Fruit fly (Drosophila melanogaster) whole organism, prepupa: ENCODE results near the gene Ada2a.

Experiments used
- CG10631 ChIP-seq: fragments of 200-800 bp; sonication (Bioruptor generic); optimal IDR thresholded peaks from 2 replicates; lab custom pipeline; 2016; ENCODE audit warnings: missing biosample characterization, missing genetic modification characterization
- CG10669 ChIP-seq: fragments of 200-800 bp; sonication (Bioruptor generic); optimal IDR thresholded peaks from 3 replicates; lab custom pipeline; 2018; ENCODE audit warnings: missing biosample characterization, mild to moderate bottlenecking, missing genetic modification characterization, moderate library complexity
- CG11902 ChIP-seq: fragments of 200-800 bp; sonication (Bioruptor generic); optimal IDR thresholded peaks from 3 replicates; lab custom pipeline; 2016; ENCODE audit warnings: missing biosample characterization, missing genetic modification characterization
- CG15336 ChIP-seq: fragments of 200-800 bp; sonication (Bioruptor generic); IDR thresholded peaks from 2 replicates; pipeline ENCODE4 v1.3.6; 2022; ENCODE audit warnings: missing biosample characterization, missing genetic modification characterization
- CG1621 ChIP-seq: fragments of 200-800 bp; sonication (Bioruptor generic); optimal IDR thresholded peaks from 3 replicates; lab custom pipeline; 2018; ENCODE audit warnings: missing biosample characterization, mild to moderate bottlenecking, missing genetic modification characterization
- CG16779 ChIP-seq: fragments of 200-800 bp; sonication (Bioruptor generic); optimal IDR thresholded peaks from 3 replicates; lab custom pipeline; 2017; ENCODE audit warnings: missing biosample characterization, mild to moderate bottlenecking, missing genetic modification characterization
- CG3032 ChIP-seq: fragments of 200-800 bp; optimal IDR thresholded peaks from 2 replicates; lab custom pipeline; 2019; ENCODE audit warnings: missing biosample characterization, mild to moderate bottlenecking, missing genetic modification characterization, moderate library complexity
- CG31627 ChIP-seq: fragments of 200-800 bp; sonication (Bioruptor generic); optimal IDR thresholded peaks from 3 replicates; lab custom pipeline; 2016; ENCODE audit warnings: missing biosample characterization, missing genetic modification characterization
- CG34406 ChIP-seq: fragments of 200-800 bp; sonication (Bioruptor generic); optimal IDR thresholded peaks from 3 replicates; lab custom pipeline; 2016; ENCODE audit warnings: missing biosample characterization, missing genetic modification characterization
- CG6163 ChIP-seq: fragments of 200-800 bp; sonication (Bioruptor generic); IDR thresholded peaks from 3 replicates; pipeline ENCODE4 v1.3.6; 2022; ENCODE audit warnings: missing biosample characterization, missing genetic modification characterization
- CG6792 ChIP-seq: fragments of 200-800 bp; sonication (Bioruptor generic); optimal IDR thresholded peaks from 3 replicates; lab custom pipeline; 2016; ENCODE audit warnings: missing biosample characterization, missing genetic modification characterization
- CG6854 ChIP-seq: fragments of 200-800 bp; sonication (Bioruptor generic); optimal IDR thresholded peaks from 2 replicates; lab custom pipeline; 2017; ENCODE audit warnings: missing biosample characterization, mild to moderate bottlenecking, missing genetic modification characterization
- CG8119 ChIP-seq: fragments of 200-800 bp; sonication (Bioruptor generic); IDR thresholded peaks from 3 replicates; pipeline ENCODE4 v1.3.6; 2022; ENCODE audit warnings: missing biosample characterization, missing genetic modification characterization
- CG8319 ChIP-seq: fragments of 200-800 bp; sonication (Bioruptor generic); optimal IDR thresholded peaks from 3 replicates; lab custom pipeline; 2016; ENCODE audit warnings: missing biosample characterization, missing genetic modification characterization
- CG8632 ChIP-seq: fragments of 200-800 bp; sonication (Bioruptor generic); optimal IDR thresholded peaks from 3 replicates; lab custom pipeline; 2016; ENCODE audit warnings: missing biosample characterization, missing genetic modification characterization
- Eip78C ChIP-seq: fragments of 200-800 bp; sonication (Bioruptor generic); peaks from one replicate; lab custom pipeline; 2016; ENCODE audit warnings: missing biosample characterization, missing genetic modification characterization
- Eip93F ChIP-seq: fragments of 200-800 bp; sonication (Bioruptor generic); optimal IDR thresholded peaks from 2 replicates; lab custom pipeline; 2016; ENCODE audit warnings: missing biosample characterization, mild to moderate bottlenecking, missing genetic modification characterization
- Ets21C ChIP-seq: fragments of 200-800 bp; sonication (Bioruptor generic); optimal IDR thresholded peaks from 3 replicates; lab custom pipeline; 2016; ENCODE audit warnings: missing biosample characterization, missing genetic modification characterization
- Ets96B ChIP-seq: fragments of 200-800 bp; optimal IDR thresholded peaks from 2 replicates; lab custom pipeline; 2019; ENCODE audit warnings: missing biosample characterization, mild to moderate bottlenecking, missing genetic modification characterization, moderate library complexity
- Gug ChIP-seq: fragments of 200-800 bp; sonication (Bioruptor generic); IDR thresholded peaks from 2 replicates; pipeline ENCODE4 v1.3.6; 2022; ENCODE audit warnings: missing biosample characterization, missing genetic modification characterization
- Hr39 ChIP-seq: fragments of 200-800 bp; sonication (Bioruptor generic); optimal IDR thresholded peaks from 2 replicates; lab custom pipeline; 2016; ENCODE audit warnings: missing biosample characterization, missing genetic modification characterization
- Hr4 ChIP-seq: fragments of 200-800 bp; sonication (Bioruptor generic); optimal IDR thresholded peaks from 3 replicates; lab custom pipeline; 2016; ENCODE audit warnings: missing biosample characterization, missing genetic modification characterization
- Met ChIP-seq: fragments of 200-800 bp; sonication (Bioruptor generic); optimal IDR thresholded peaks from 3 replicates; lab custom pipeline; 2016; ENCODE audit warnings: missing biosample characterization, missing genetic modification characterization
- Sox14 ChIP-seq: fragments of 200-800 bp; sonication (Bioruptor generic); optimal IDR thresholded peaks from 3 replicates; lab custom pipeline; 2016; ENCODE audit warnings: missing biosample characterization, missing genetic modification characterization
- Sox15 ChIP-seq: fragments of 200-800 bp; sonication (Bioruptor generic); optimal IDR thresholded peaks from 3 replicates; lab custom pipeline; 2016; ENCODE audit warnings: missing biosample characterization, missing genetic modification characterization
- achi ChIP-seq: fragments of 200-800 bp; sonication (Bioruptor generic); optimal IDR thresholded peaks from 3 replicates; lab custom pipeline; 2016; ENCODE audit warnings: missing biosample characterization, missing genetic modification characterization
- acj6 ChIP-seq: fragments of 200-800 bp; sonication (Bioruptor generic); optimal IDR thresholded peaks from 3 replicates; lab custom pipeline; 2016; ENCODE audit warnings: missing biosample characterization, missing genetic modification characterization
- dsx ChIP-seq: fragments of 200-800 bp; optimal IDR thresholded peaks from 3 replicates; lab custom pipeline; 2019; ENCODE audit warnings: missing biosample characterization, mild to moderate bottlenecking, missing genetic modification characterization, moderate library complexity; ENCODE audit not compliant: poor library complexity, severe bottlenecking
- eg ChIP-seq: fragments of 200-800 bp; sonication (Bioruptor generic); IDR thresholded peaks from 3 replicates; pipeline ENCODE4 v1.3.6; 2022; ENCODE audit warnings: missing biosample characterization, missing genetic modification characterization
- esn ChIP-seq: fragments of 200-800 bp; sonication (Bioruptor generic); optimal IDR thresholded peaks from 2 replicates; lab custom pipeline; 2016; ENCODE audit warnings: missing biosample characterization, mild to moderate bottlenecking, missing genetic modification characterization, moderate library complexity
- lz ChIP-seq: fragments of 200-800 bp; sonication (Bioruptor generic); optimal IDR thresholded peaks from 3 replicates; lab custom pipeline; 2016; ENCODE audit warnings: missing biosample characterization, missing genetic modification characterization
- net ChIP-seq: fragments of 200-800 bp; sonication (Bioruptor generic); optimal IDR thresholded peaks from 3 replicates; lab custom pipeline; 2016; ENCODE audit warnings: missing biosample characterization, missing genetic modification characterization
- ss ChIP-seq, 2 experiments: fragments of 200-800 bp; sonication (Bioruptor generic); optimal IDR thresholded peaks; 2 replicates in 1 of 2; 3 replicates in 1 of 2; lab custom pipeline; 2017 to 2018; ENCODE audit warnings: mild to moderate bottlenecking in 2 of 2, missing biosample characterization in 2 of 2, missing genetic modification characterization in 2 of 2, moderate library complexity in 1 of 2
- svp ChIP-seq: fragments of 200-800 bp; sonication (Bioruptor generic); peaks from one replicate; lab custom pipeline; 2016; ENCODE audit warnings: missing biosample characterization, missing genetic modification characterization
- topi ChIP-seq: fragments of 200-800 bp; sonication (Bioruptor generic); optimal IDR thresholded peaks from 3 replicates; lab custom pipeline; 2016; ENCODE audit warnings: missing biosample characterization, missing genetic modification characterization
- vri ChIP-seq: fragments of 200-800 bp; sonication (Bioruptor generic); optimal IDR thresholded peaks from 3 replicates; lab custom pipeline; 2016; ENCODE audit warnings: missing biosample characterization, mild to moderate bottlenecking, missing genetic modification characterization

Gene Ada2a

dm6 chr3R:18280866-18281473 lies 25.7 kb upstream of the Ada2a start:
- peak; percentile 2 for TF ChIP-seq Eip93F (GFP tag; lab: Kevin White, UChicago)
- no peak for TF ChIP-seq Ets21C (GFP tag; lab: Kevin White, UChicago)
- TF ChIP-seq vri (GFP tag; lab: Kevin White, UChicago), result peak; percentile 17

- no peak for TF ChIP-seq Sox15
- no peak for TF ChIP-seq dsx (GFP tag; lab: Kevin White, UChicago)
- TF ChIP-seq svp (GFP tag; lab: Kevin White, UChicago), result no peak
- no peak for TF ChIP-seq CG16779
- TF ChIP-seq topi (GFP tag; lab: Kevin White, UChicago), result no peak
- TF ChIP-seq Eip78C (GFP tag; lab: Kevin White, UChicago), result no peak
- no peak for TF ChIP-seq CG10669
Measured at dm6 chr3R:18280133-18280532, 24.8 kb upstream of the Ada2a start.

- no peak for TF ChIP-seq CG11902 (GFP tag; lab: Kevin White, UChicago)
- peak; percentile 25 for TF ChIP-seq CG31627 (GFP tag; lab: Kevin White, UChicago)
- peak; percentile 94 for TF ChIP-seq svp (GFP tag; lab: Kevin White, UChicago)
- no peak for TF ChIP-seq Eip78C (GFP tag; lab: Kevin White, UChicago)
- peak; percentile 72 for TF ChIP-seq vri (GFP tag; lab: Kevin White, UChicago)
- peak; percentile 36 for TF ChIP-seq esn
- no peak for TF ChIP-seq Hr4
- TF ChIP-seq Eip93F (GFP tag; lab: Kevin White, UChicago), result peak; percentile 24
- TF ChIP-seq, all 60 proteins: peak for 5
Measured at dm6 chr3R:18279494-18279893, 24.2 kb upstream of the Ada2a start, which contains the start of gene CG7142. TSS of gene CG7142 (minus strand) at chr3R:18279522.

dm6 chr3R:18277406-18277805 lies 22.1 kb upstream of the Ada2a start:
- TF ChIP-seq vri (GFP tag; lab: Kevin White, UChicago) (peak; percentile 67), svp (GFP tag; lab: Kevin White, UChicago) (no peak)
- TF ChIP-seq, all 60 proteins: peak for 1

- TF ChIP-seq svp (GFP tag; lab: Kevin White, UChicago), result peak; percentile 19
- TF ChIP-seq vri (GFP tag; lab: Kevin White, UChicago), result peak; percentile 26
- TF ChIP-seq CG8632 (GFP tag; lab: Kevin White, UChicago), result no peak
Measured at dm6 chr3R:18276688-18277087, 21.4 kb upstream of the Ada2a start.

- TF ChIP-seq Hr39 (GFP tag; lab: Kevin White, UChicago), result no peak
- no peak for TF ChIP-seq CG10631 (GFP tag; lab: Kevin White, UChicago)
- TF ChIP-seq CG16779, result peak; percentile 35
- peak; percentile 2 for TF ChIP-seq lz
- peak; percentile 70; the same call in 2 of the 3 replicates for TF ChIP-seq CG8119 (GFP tag; lab: Robert Waterston, UW)
- TF ChIP-seq vri (GFP tag; lab: Kevin White, UChicago), result peak; percentile 8
- peak; percentile 75 for TF ChIP-seq CG15336
- peak; percentile 36 for TF ChIP-seq Eip78C (GFP tag; lab: Kevin White, UChicago)
- peak; percentile 1 for TF ChIP-seq CG6792
- no peak for TF ChIP-seq CG1621 (tag; lab: Kevin White, UChicago)
- no peak for TF ChIP-seq achi (GFP tag; lab: Kevin White, UChicago)
- no peak for TF ChIP-seq CG3032 (tag; lab: Kevin White, UChicago)
- TF ChIP-seq Gug (GFP tag; lab: Robert Waterston, UW), result peak; percentile 30; the same call in 1 of the 2 replicates
- peak; percentile 33 for TF ChIP-seq Sox14 (GFP tag; lab: Kevin White, UChicago)
- peak; percentile 18 for TF ChIP-seq acj6
- TF ChIP-seq CG8632 (GFP tag; lab: Kevin White, UChicago), result peak; percentile 11
- peak; percentile 37 for TF ChIP-seq net (GFP tag; lab: Kevin White, UChicago)
- TF ChIP-seq CG8319 (GFP tag; lab: Kevin White, UChicago), result no peak
- TF ChIP-seq Ets96B, result peak; percentile 26
- TF ChIP-seq esn, result peak; percentile 20
- peak; percentile 15 for TF ChIP-seq CG6854 (GFP tag; lab: Kevin White, UChicago)
- peak in 1 of 2 experiments; percentile 27 for TF ChIP-seq ss (GFP tag; optimal IDR thresholded peaks at IDR 0.05; lab: Kevin White, UChicago)
- peak; percentile 69; the same call in 2 of the 3 replicates for TF ChIP-seq eg (GFP tag; lab: Robert Waterston, UW)
- no peak for TF ChIP-seq Met
- TF ChIP-seq CG34406, result peak; percentile 63
- peak; percentile 48 for TF ChIP-seq CG6163 (GFP tag; lab: Robert Waterston, UW)
Measured at dm6 chr3R:18275113-18275782, 20.0 kb upstream of the Ada2a start.
